Fruit fly (Drosophila melanogaster) whole organism, embryonic: ENCODE results near the gene Mks1.

ENCODE experiments used
- Atf-2 ChIP-seq: fragments of 200-800 bp; sonication (Bioruptor generic); optimal IDR thresholded peaks from 2 replicates; lab custom pipeline; 2016; ENCODE audit warnings: missing biosample characterization, missing genetic modification characterization
- CG11560 ChIP-seq: fragments of 200-800 bp; sonication (Bioruptor generic); IDR thresholded peaks from 3 replicates; pipeline ENCODE4 v1.3.6; 2022; ENCODE audit warnings: missing biosample characterization, missing genetic modification characterization
- CG11723 ChIP-seq: fragments of 200-800 bp; sonication (Bioruptor generic); optimal IDR thresholded peaks from 2 replicates; lab custom pipeline; 2017; ENCODE audit warnings: missing biosample characterization, mild to moderate bottlenecking, missing genetic modification characterization
- CG12391 ChIP-seq: fragments of 200-800 bp; sonication (Bioruptor generic); optimal IDR thresholded peaks from 3 replicates; lab custom pipeline; 2018; ENCODE audit warnings: missing biosample characterization, mild to moderate bottlenecking, missing genetic modification characterization, moderate library complexity
- CG12769 ChIP-seq: fragments of 200-800 bp; sonication (Bioruptor generic); optimal IDR thresholded peaks from 2 replicates; lab custom pipeline; 2019; ENCODE audit warnings: missing biosample characterization, mild to moderate bottlenecking, missing genetic modification characterization, moderate library complexity
- CG13424 ChIP-seq: fragments of 200-800 bp; sonication (Bioruptor generic); optimal IDR thresholded peaks from 2 replicates; lab custom pipeline; 2019; ENCODE audit warnings: missing biosample characterization, mild to moderate bottlenecking, missing genetic modification characterization, moderate library complexity
- CG14667 ChIP-seq: fragments of 200-800 bp; sonication (Bioruptor generic); IDR thresholded peaks from 2 replicates; pipeline ENCODE4 v1.3.6; 2022; ENCODE audit warnings: missing biosample characterization, missing genetic modification characterization
- CG18619 ChIP-seq: fragments of 200-800 bp; sonication (Bioruptor generic); optimal IDR thresholded peaks from 3 replicates; lab custom pipeline; 2017; ENCODE audit warnings: missing biosample characterization, mild to moderate bottlenecking, missing genetic modification characterization
- CG2889 ChIP-seq: fragments of 200-800 bp; sonication (Bioruptor generic); IDR thresholded peaks from 3 replicates; pipeline ENCODE4 v1.3.6; 2022; ENCODE audit warnings: missing biosample characterization, missing genetic modification characterization
- CG3065 ChIP-seq: fragments of 200-800 bp; sonication (Bioruptor generic); optimal IDR thresholded peaks from 2 replicates; lab custom pipeline; 2016; ENCODE audit warnings: missing biosample characterization, missing genetic modification characterization
- CG3726 ChIP-seq: fragments of 200-800 bp; sonication (Bioruptor generic); IDR thresholded peaks from 3 replicates; pipeline ENCODE4, ENCODE4 v1.3.6; 2022; ENCODE audit warnings: missing biosample characterization, missing genetic modification characterization
- CG3847 ChIP-seq: fragments of 200-800 bp; sonication (Bioruptor generic); IDR thresholded peaks from 2 replicates; pipeline ENCODE4 v1.3.6; 2022; ENCODE audit warnings: missing biosample characterization, missing genetic modification characterization
- CG4282 ChIP-seq: fragments of 200-800 bp; sonication (Bioruptor generic); optimal IDR thresholded peaks from 2 replicates; lab custom pipeline; 2016; ENCODE audit warnings: missing biosample characterization, missing genetic modification characterization
- CG43689 ChIP-seq: fragments of 200-800 bp; sonication (Bioruptor generic); IDR thresholded peaks from 2 replicates; pipeline ENCODE4 v1.3.6; 2022; ENCODE audit warnings: missing biosample characterization, missing genetic modification characterization
- CG4404 ChIP-seq: fragments of 200-800 bp; sonication (Bioruptor generic); IDR thresholded peaks from 2 replicates; pipeline ENCODE4 v1.3.6; 2022; ENCODE audit warnings: missing biosample characterization, missing genetic modification characterization
- CG4617 ChIP-seq: fragments of 200-800 bp; sonication (Bioruptor generic); optimal IDR thresholded peaks from 3 replicates; lab custom pipeline; 2016; ENCODE audit warnings: missing biosample characterization, missing genetic modification characterization, borderline replicate concordance
- CG4730 ChIP-seq: fragments of 200-800 bp; sonication (Bioruptor generic); IDR thresholded peaks from 2 replicates; pipeline ENCODE4 v1.3.6; 2022; ENCODE audit warnings: missing biosample characterization, missing genetic modification characterization
- CG5953 ChIP-seq: fragments of 200-800 bp; sonication (Bioruptor generic); IDR thresholded peaks from 2 replicates; pipeline ENCODE4 v1.3.6; 2022; ENCODE audit warnings: missing biosample characterization, missing genetic modification characterization
- CG6175 ChIP-seq: fragments of 200-800 bp; sonication (Bioruptor generic); IDR thresholded peaks from 3 replicates; pipeline ENCODE4 v1.3.6; 2022; ENCODE audit warnings: missing biosample characterization, missing genetic modification characterization
- CG6272 ChIP-seq: fragments of 200-800 bp; sonication (Bioruptor generic); IDR thresholded peaks from 2 replicates; pipeline ENCODE4 v1.3.6; 2022; ENCODE audit warnings: missing biosample characterization, missing genetic modification characterization
- CG6654 ChIP-seq: fragments of 200-800 bp; sonication (Bioruptor generic); optimal IDR thresholded peaks from 2 replicates; lab custom pipeline; 2017; ENCODE audit warnings: missing biosample characterization, mild to moderate bottlenecking, missing genetic modification characterization
- CG9876 ChIP-seq: fragments of 200-800 bp; sonication (Bioruptor generic); optimal IDR thresholded peaks from 2 replicates; lab custom pipeline; 2016; ENCODE audit warnings: missing biosample characterization, missing genetic modification characterization
- CkIIα-i1 ChIP-seq: fragments of 200-800 bp; sonication (Bioruptor generic); IDR thresholded peaks from 2 replicates; pipeline ENCODE4 v1.3.6; 2022; ENCODE audit warnings: missing biosample characterization, missing genetic modification characterization
- CoRest ChIP-seq: fragments of 200-800 bp; sonication (Bioruptor generic); optimal IDR thresholded peaks from 3 replicates; lab custom pipeline; 2018; ENCODE audit warnings: missing biosample characterization, mild to moderate bottlenecking, missing genetic modification characterization, moderate library complexity
- Dek ChIP-seq: fragments of 200-800 bp; sonication (Bioruptor generic); optimal IDR thresholded peaks from 3 replicates; lab custom pipeline; 2019; ENCODE audit warnings: missing biosample characterization, mild to moderate bottlenecking, missing genetic modification characterization, moderate library complexity
- Fer1 ChIP-seq: fragments of 200-800 bp; sonication (Bioruptor generic); optimal IDR thresholded peaks from 2 replicates; lab custom pipeline; 2017; ENCODE audit warnings: missing biosample characterization, mild to moderate bottlenecking, missing genetic modification characterization
- Mad ChIP-seq: fragments of 200-800 bp; sonication (Bioruptor generic); optimal IDR thresholded peaks from 2 replicates; lab custom pipeline; 2016; ENCODE audit warnings: missing biosample characterization, missing genetic modification characterization
- Mrtf ChIP-seq: fragments of 200-800 bp; sonication (Bioruptor generic); IDR thresholded peaks from 3 replicates; pipeline ENCODE4 v1.3.6; 2022; ENCODE audit warnings: missing biosample characterization, missing genetic modification characterization
- Rx ChIP-seq: fragments of 200-800 bp; sonication (Bioruptor generic); IDR thresholded peaks from 2 replicates; pipeline ENCODE4 v1.3.6; 2022; ENCODE audit warnings: missing biosample characterization, missing genetic modification characterization
- abd-A ChIP-seq: fragments of 200-800 bp; sonication (Bioruptor generic); optimal IDR thresholded peaks from 3 replicates; lab custom pipeline; 2019; ENCODE audit warnings: missing biosample characterization, mild to moderate bottlenecking, missing genetic modification characterization, moderate library complexity
- az2 ChIP-seq: fragments of 200-800 bp; sonication (Bioruptor generic); optimal IDR thresholded peaks from 3 replicates; lab custom pipeline; 2016; ENCODE audit warnings: missing biosample characterization, missing genetic modification characterization
- cato ChIP-seq: fragments of 200-800 bp; sonication (Bioruptor generic); optimal IDR thresholded peaks from 2 replicates; lab custom pipeline; 2016; ENCODE audit warnings: missing biosample characterization, missing genetic modification characterization, borderline replicate concordance
- crol ChIP-seq: fragments of 200-800 bp; sonication (Bioruptor generic); IDR thresholded peaks from 2 replicates; pipeline ENCODE4 v1.3.6; 2022; ENCODE audit warnings: missing biosample characterization, missing genetic modification characterization
- dimm ChIP-seq: fragments of 200-800 bp; sonication (Bioruptor generic); IDR thresholded peaks from 2 replicates; pipeline ENCODE4 v1.3.6; 2022; ENCODE audit warnings: missing biosample characterization, missing genetic modification characterization
- fd96Cb ChIP-seq: fragments of 200-800 bp; sonication (Bioruptor generic); optimal IDR thresholded peaks from 2 replicates; lab custom pipeline; 2018; ENCODE audit warnings: missing biosample characterization, mild to moderate bottlenecking, missing genetic modification characterization, moderate library complexity
- gcm ChIP-seq: fragments of 200-800 bp; sonication (Bioruptor generic); optimal IDR thresholded peaks from 2 replicates; lab custom pipeline; 2019; ENCODE audit warnings: missing biosample characterization, mild to moderate bottlenecking, missing genetic modification characterization, moderate library complexity
- h ChIP-seq: fragments of >200 bp; optimal IDR thresholded peaks from 2 replicates; lab custom pipeline; 2017
- hb ChIP-seq: fragments of 200-800 bp; sonication (Bioruptor generic); IDR thresholded peaks from 3 replicates; pipeline ENCODE4 v1.3.6; 2022; ENCODE audit warnings: missing biosample characterization, missing genetic modification characterization; ENCODE audit not compliant: partially characterized antibody
- maf-S ChIP-seq: fragments of 200-800 bp; sonication (Bioruptor generic); optimal IDR thresholded peaks from 2 replicates; lab custom pipeline; 2016; ENCODE audit warnings: missing biosample characterization, missing genetic modification characterization
- pnt ChIP-seq: fragments of 200-800 bp; sonication (Bioruptor generic); optimal IDR thresholded peaks from 3 replicates; lab custom pipeline; 2016; ENCODE audit warnings: missing biosample characterization, missing genetic modification characterization
- pum ChIP-seq: fragments of 200-800 bp; sonication (Bioruptor generic); optimal IDR thresholded peaks from 2 replicates; lab custom pipeline; 2016; ENCODE audit warnings: missing biosample characterization, missing genetic modification characterization
- ro ChIP-seq: fragments of 200-800 bp; sonication (Bioruptor generic); IDR thresholded peaks from 2 replicates; pipeline ENCODE4 v1.3.6; 2022; ENCODE audit warnings: missing biosample characterization, missing genetic modification characterization
- run ChIP-seq: fragments of 200-800 bp; sonication (Bioruptor generic); optimal IDR thresholded peaks from 3 replicates; lab custom pipeline; 2018; ENCODE audit warnings: missing biosample characterization, mild to moderate bottlenecking, missing genetic modification characterization
- scrt ChIP-seq: fragments of 200-800 bp; sonication (Bioruptor generic); optimal IDR thresholded peaks from 2 replicates; lab custom pipeline; 2018; ENCODE audit warnings: missing biosample characterization, mild to moderate bottlenecking, missing genetic modification characterization, moderate library complexity
- sim ChIP-seq: fragments of 200-800 bp; sonication (Bioruptor generic); IDR thresholded peaks from 2 replicates; pipeline ENCODE4 v1.3.6; 2022; ENCODE audit warnings: missing biosample characterization, missing genetic modification characterization
- slbo ChIP-seq: fragments of 200-800 bp; sonication (Bioruptor generic); IDR thresholded peaks from 2 replicates; pipeline ENCODE4 v1.3.6; 2022; ENCODE audit warnings: missing biosample characterization, missing genetic modification characterization
- tgo ChIP-seq: fragments of 200-800 bp; sonication (Bioruptor generic); IDR thresholded peaks from 3 replicates; pipeline ENCODE4 v1.3.6; 2022; ENCODE audit warnings: missing biosample characterization, missing genetic modification characterization
- tna ChIP-seq: fragments of 200-800 bp; sonication (Bioruptor generic); IDR thresholded peaks from 2 replicates; pipeline ENCODE4 v1.3.6; 2022; ENCODE audit warnings: missing biosample characterization, missing genetic modification characterization; ENCODE audit not compliant: partially characterized antibody
- ttk ChIP-seq: fragments of 200-800 bp; sonication (Bioruptor generic); IDR thresholded peaks from 2 replicates; pipeline ENCODE4 v2.1.2; 2022; ENCODE audit warnings: missing biosample characterization, missing genetic modification characterization
- tx ChIP-seq: fragments of 200-800 bp; sonication (Bioruptor generic); optimal IDR thresholded peaks from 2 replicates; lab custom pipeline; 2016; ENCODE audit warnings: missing biosample characterization, missing genetic modification characterization
- wor ChIP-seq: fragments of 200-800 bp; sonication (Bioruptor generic); IDR thresholded peaks from 2 replicates; pipeline ENCODE4 v1.3.6; 2022; ENCODE audit warnings: missing biosample characterization, missing genetic modification characterization

Mks1 gene

dm6 chrX:12473953-12474468 lies 22.4 kb downstream of the Mks1 start (continued):
- TF ChIP-seq az2 (GFP tag; lab: Kevin White, UChicago) = peak; percentile 64
- TF ChIP-seq CG18619 = peak; percentile 68
- TF ChIP-seq wor = peak; percentile 56
- TF ChIP-seq CoRest (tag; lab: Kevin White, UChicago) = peak; percentile 91
- no peak for TF ChIP-seq hb (GFP tag; lab: Robert Waterston, UW)
- TF ChIP-seq run (tag; lab: Kevin White, UChicago) = peak; percentile 73
- peak; percentile 54; the same call in 1 of the 3 replicates for TF ChIP-seq CG6175 (GFP tag; lab: Robert Waterston, UW)
- TF ChIP-seq CG3726 (GFP tag; lab: Robert Waterston, UW) = no peak
- TF ChIP-seq CG4404 (GFP tag; lab: Robert Waterston, UW) = peak; percentile 61; the same call in 1 of the 2 replicates
- peak; percentile 9 for TF ChIP-seq CG3065
- TF ChIP-seq CG3847 (GFP tag; lab: Robert Waterston, UW) = peak; percentile 80
- TF ChIP-seq abd-A = peak; percentile 81
- peak; percentile 84 for TF ChIP-seq CG12391 (tag; lab: Kevin White, UChicago)
- TF ChIP-seq crol (GFP tag; lab: Robert Waterston, UW) = 0 out of 2 replicates have a peak, but pooled peaks have one; percentile 57
- TF ChIP-seq slbo (GFP tag; lab: Robert Waterston, UW) = peak; percentile 74
- TF ChIP-seq ro (GFP tag; lab: Robert Waterston, UW) = no peak
- TF ChIP-seq CG13424 (tag; lab: Kevin White, UChicago) = peak; percentile 91
- TF ChIP-seq tx = no peak
- peak; percentile 21 for TF ChIP-seq CG4617 (GFP tag; lab: Kevin White, UChicago)
- TF ChIP-seq CG11560 (tag; lab: Robert Waterston, UW) = peak; percentile 50; the same call in 1 of the 3 replicates
- TF ChIP-seq CG2889 (GFP tag; lab: Robert Waterston, UW) = peak; percentile 46; the same call in 1 of the 3 replicates
- TF ChIP-seq Mrtf (GFP tag; lab: Robert Waterston, UW) = 0 out of 3 replicates have a peak, but pooled peaks have one; percentile 52
- peak; percentile 14 for TF ChIP-seq pnt (GFP tag; lab: Kevin White, UChicago)
- no peak for TF ChIP-seq dimm
- TF ChIP-seq ttk (GFP tag; lab: Robert Waterston, UW) = peak; percentile 53
- peak; percentile 75 for TF ChIP-seq scrt (GFP tag; lab: Kevin White, UChicago)
- peak; percentile 56 for TF ChIP-seq CG4730
- TF ChIP-seq CG6272 = peak; percentile 62
- TF ChIP-seq tgo = peak; percentile 81
- TF ChIP-seq fd96Cb (tag; lab: Kevin White, UChicago) = peak; percentile 80
- TF ChIP-seq cato = peak; percentile 33
- no peak for TF ChIP-seq CG43689 (GFP tag; lab: Robert Waterston, UW)
- TF ChIP-seq CG9876 (GFP tag; lab: Kevin White, UChicago) = no peak
- TF ChIP-seq CkIIα-i1 (GFP tag; lab: Robert Waterston, UW) = no peak
- TF ChIP-seq Dek = peak; percentile 82
- no peak for TF ChIP-seq CG4282 (GFP tag; lab: Kevin White, UChicago)
- 0 out of 2 replicates have a peak, but pooled peaks have one; percentile 7 for TF ChIP-seq Rx
- TF ChIP-seq Fer1 (GFP tag; lab: Kevin White, UChicago) = peak; percentile 86
- no peak for TF ChIP-seq Mad (GFP tag; lab: Kevin White, UChicago)
- TF ChIP-seq maf-S (GFP tag; lab: Kevin White, UChicago) = no peak
- peak; percentile 24; the same call in 1 of the 2 replicates for TF ChIP-seq CG5953
- peak; percentile 18 for TF ChIP-seq CG6654 (GFP tag; lab: Kevin White, UChicago)
- TF ChIP-seq sim (GFP tag; lab: Robert Waterston, UW) = peak; percentile 53; the same call in 1 of the 2 replicates
- peak; percentile 75 for TF ChIP-seq gcm (GFP tag; lab: Kevin White, UChicago)
- no peak for TF ChIP-seq h
- peak; percentile 22; the same call in 1 of the 2 replicates for TF ChIP-seq CG14667 (GFP tag; lab: Robert Waterston, UW)
- no peak for TF ChIP-seq pum (GFP tag; lab: Kevin White, UChicago)
- no peak for TF ChIP-seq tna (GFP tag; lab: Robert Waterston, UW)
- no peak for TF ChIP-seq Atf-2 (GFP tag; lab: Kevin White, UChicago)
- peak; percentile 51 for TF ChIP-seq CG11723 (GFP tag; lab: Kevin White, UChicago)
- no peak for TF ChIP-seq CG12769 (tag; lab: Kevin White, UChicago)
